Worm (Caenorhabditis elegans): ENCODE measurements around the gene adk-1.

The adk-1 gene

ce11 chrIV:11241368-11241767 is 30.7 kb upstream of the adk-1 start, which contains the start of gene C05C12.6:
Gene C05C12.6 (minus strand): TSS chrIV:11241468.
- no peak for TF ChIP-seq ztf-6 (GFP tag; IDR thresholded peaks at IDR 0.05)
- TF ChIP-seq mxl-1 (tag; optimal IDR thresholded peaks at IDR 0.05) = no peak
- TF ChIP-seq Y53F4B.3 (GFP tag; IDR thresholded peaks at IDR 0.05) = no peak
- no peak for TF ChIP-seq lsy-27 (tag; optimal IDR thresholded peaks at IDR 0.05; ENCODE audit: borderline replicate concordance, insufficient read depth)
- no peak for TF ChIP-seq attf-5 (GFP tag; optimal IDR thresholded peaks at IDR 0.05)
- no peak for TF ChIP-seq snpc-3.4 (tag; optimal IDR thresholded peaks at IDR 0.05)
- no peak for TF ChIP-seq zim-3 (tag; optimal IDR thresholded peaks at IDR 0.05)
- no peak for TF ChIP-seq ztf-3 (GFP tag; optimal IDR thresholded peaks at IDR 0.05)
- no peak for TF ChIP-seq him-1 (tag; optimal IDR thresholded peaks at IDR 0.05)
- TF ChIP-seq Y95B8A.8 (GFP tag; IDR thresholded peaks at IDR 0.05) = no peak
- TF ChIP-seq K12H6.12 (tag; optimal IDR thresholded peaks at IDR 0.05) = no peak
- TF ChIP-seq hlh-12 (tag; optimal IDR thresholded peaks at IDR 0.05) = no peak
- TF ChIP-seq pha-4 (tag; optimal IDR thresholded peaks at IDR 0.05) = no peak

- TF ChIP-seq dpl-1 (GFP tag; optimal IDR thresholded peaks at IDR 0.05) = no peak
- no peak for TF ChIP-seq egl-18 (GFP tag; IDR thresholded peaks at IDR 0.05)
Measured at ce11 chrIV:11235755-11236154, 25.1 kb upstream of the adk-1 start.

ce11 chrIV:11231376-11231775 is 20.7 kb upstream of the adk-1 start:
- TF ChIP-seq dox-1 (GFP tag; IDR thresholded peaks at IDR 0.05) (no peak), die-1 (tag; optimal IDR thresholded peaks at IDR 0.05) (no peak), tbp1 (GFP tag; optimal IDR thresholded peaks at IDR 0.05) (peak; percentile 79), fkh-3 (tag; optimal IDR thresholded peaks at IDR 0.05) (no peak), B0261.1 (tag; optimal IDR thresholded peaks at IDR 0.05) (peak; percentile 13), D2030.7 (GFP tag; IDR thresholded peaks at IDR 0.05) (0 out of 2 replicates have a peak, but pooled peaks have one; percentile 9), rpc-1 (optimal IDR thresholded peaks at IDR 0.05) (peak; percentile 11), rpc-1 (tag; optimal IDR thresholded peaks at IDR 0.05) (peak; percentile 69), ceh-91 (GFP tag; IDR thresholded peaks at IDR 0.05) (no peak)

ce11 chrIV:11230069-11230468 is 19.4 kb upstream of the adk-1 start, which contains the start of gene best-7:
Gene best-7 (minus strand): TSS chrIV:11230307.
- TF ChIP-seq nhr-80 (tag; optimal IDR thresholded peaks at IDR 0.05) (peak; percentile 29), nhr-179 (tag; optimal IDR thresholded peaks at IDR 0.05) (no peak)

- TF ChIP-seq efl-1 (GFP tag; optimal IDR thresholded peaks at IDR 0.05) (no peak), nfya-2 (GFP tag; IDR thresholded peaks at IDR 0.05) (no peak), lir-1 (GFP tag; conservative IDR thresholded peaks at IDR 0.05) (no peak), ztf-28 (GFP tag; IDR thresholded peaks at IDR 0.05) (no peak), ZK185.1 (tag; optimal IDR thresholded peaks at IDR 0.05; ENCODE audit: poor library complexity, severe bottlenecking) (no peak), lin-35 (GFP tag; optimal IDR thresholded peaks at IDR 0.05) (no peak), lin-54 (GFP tag; optimal IDR thresholded peaks at IDR 0.05) (no peak), unc-130 (GFP tag; optimal IDR thresholded peaks at IDR 0.05) (no peak), B0336.3 (GFP tag; IDR thresholded peaks at IDR 0.05) (no peak), lsl-1 (GFP tag; optimal IDR thresholded peaks at IDR 0.05) (no peak)
Measured at ce11 chrIV:11229013-11229412, 18.4 kb upstream of the adk-1 start.

All from whole organism, young adult.